Worm (Caenorhabditis elegans) whole organism, L1 larva: ENCODE results near the gene F49C12.9.

Experiments used
- ceh-82 ChIP-seq, 3 experiments: fragments of 150-350 bp in 1 of 3; sonication (generic microtip) in 2 of 3; optimal IDR thresholded peaks; 2 replicates each; lab custom pipeline; 2014 to 2017; ENCODE audit warnings: missing biosample characterization in 3 of 3, missing genetic modification characterization in 3 of 3
- efl-1 ChIP-seq, 4 experiments: fragments of 150-350 bp; optimal IDR thresholded peaks in 3 of 4; peaks in 1 of 4; 1 replicate in 1 of 4; 2 replicates in 3 of 4; lab custom pipeline; 2014; ENCODE audit warnings: missing biosample characterization in 2 of 4, missing genetic modification characterization in 2 of 4, missing genetic modification reagents in 2 of 4
- elt-3 ChIP-seq, 6 experiments: fragments of 150-350 bp in 1 of 6; sonication (generic microtip); optimal IDR thresholded peaks; 2 replicates each; lab custom pipeline; 2017 to 2018; ENCODE audit warnings: missing biosample characterization in 6 of 6, missing genetic modification characterization in 6 of 6, inconsistent platforms in 1 of 6
- nhr-12 ChIP-seq: sonication (generic microtip); optimal IDR thresholded peaks from 2 replicates; lab custom pipeline; 2017; ENCODE audit warnings: missing biosample characterization, missing genetic modification characterization
- nhr-28 ChIP-seq: fragments of 150-350 bp; optimal IDR thresholded peaks from 2 replicates; lab custom pipeline; 2014; ENCODE audit warnings: missing biosample characterization, missing genetic modification characterization
- snu-23 ChIP-seq: sonication (generic microtip); optimal IDR thresholded peaks from 2 replicates; lab custom pipeline; 2016; ENCODE audit warnings: missing genetic modification characterization, missing compliant biosample characterization
- tlp-1 ChIP-seq: fragments of 150-350 bp; optimal IDR thresholded peaks from 2 replicates; lab custom pipeline; 2014; ENCODE audit warnings: missing biosample characterization, missing genetic modification characterization
- unc-130 ChIP-seq: fragments of 150-350 bp; optimal IDR thresholded peaks from 2 replicates; lab custom pipeline; 2017; ENCODE audit warnings: missing biosample characterization, missing genetic modification characterization, inconsistent platforms
- unc-86 ChIP-seq: sonication (generic microtip); optimal IDR thresholded peaks from 2 replicates; lab custom pipeline; 2016; ENCODE audit warnings: missing genetic modification characterization, missing compliant biosample characterization

ce11 chrIV:9310935-9311566 is 5.0 kb downstream of the F49C12.9 start:
- TF ChIP-seq unc-86, result no peak
- no peak for TF ChIP-seq efl-1 (optimal IDR thresholded peaks at IDR 0.05; lab: Kevin White, UChicago)
- peak in 1 of 2 experiments; percentile 75 for TF ChIP-seq efl-1 (GFP tag; optimal IDR thresholded peaks at IDR 0.05 in 1 of 2; lab: Kevin White, UChicago)
- no peak for TF ChIP-seq ceh-82 (tag; optimal IDR thresholded peaks at IDR 0.05; lab: Kevin White, UChicago)
- no peak for TF ChIP-seq nhr-28
- no peak for TF ChIP-seq tlp-1 (tag; lab: Kevin White, UChicago)
- TF ChIP-seq elt-3 (tag; optimal IDR thresholded peaks at IDR 0.05; lab: Kevin White, UChicago), result no peak
- no peak for TF ChIP-seq snu-23 (GFP tag; lab: Kevin White, UChicago)
- TF ChIP-seq unc-130 (tag; lab: Kevin White, UChicago), result no peak
- TF ChIP-seq nhr-12 (tag; lab: Kevin White, UChicago), result no peak
